Worm (Caenorhabditis elegans): ENCODE results near the gene W02D7.12.

W02D7.12 gene

DNA sequence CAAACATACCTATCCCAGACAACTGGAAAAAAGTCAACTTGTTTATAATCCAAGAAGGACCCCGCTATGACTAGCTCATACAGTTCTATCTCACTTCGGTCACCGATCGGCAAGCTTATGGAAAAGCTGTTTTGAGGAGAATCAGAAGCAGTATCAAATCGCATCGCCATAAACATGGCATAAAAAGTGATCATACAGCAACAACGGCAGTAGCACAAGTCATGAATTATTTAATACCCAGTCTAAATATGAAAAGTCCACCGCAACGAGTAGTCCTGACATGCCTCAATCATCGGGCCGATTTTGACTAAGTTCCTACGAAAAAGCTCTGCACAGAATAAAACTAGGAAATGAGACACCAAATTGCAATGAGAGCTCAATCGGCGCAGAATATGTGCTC, 12.2 kb downstream of the W02D7.12 start:
- TF ChIP-seq sem-4 (tag; optimal IDR thresholded peaks at IDR 0.05): no peak
- TF ChIP-seq mbf-1 (tag; optimal IDR thresholded peaks at IDR 0.05): no peak
- no peak for TF ChIP-seq lin-11 (tag; optimal IDR thresholded peaks at IDR 0.05)
- no peak for TF ChIP-seq ceh-82 (tag; optimal IDR thresholded peaks at IDR 0.05)
- no peak for TF ChIP-seq elt-3 (tag; optimal IDR thresholded peaks at IDR 0.05)
- no peak for TF ChIP-seq unc-55 (GFP tag; optimal IDR thresholded peaks at IDR 0.05)
- TF ChIP-seq C34F6.9 (tag; optimal IDR thresholded peaks at IDR 0.05): no peak
- no peak for TF ChIP-seq lsy-2 (tag; optimal IDR thresholded peaks at IDR 0.05)
- TF ChIP-seq nhr-12 (tag; optimal IDR thresholded peaks at IDR 0.05): no peak
- no peak for TF ChIP-seq aly-2 (tag; optimal IDR thresholded peaks at IDR 0.05)
- TF ChIP-seq ama-1 (optimal IDR thresholded peaks at IDR 0.05): no peak

ce11 chrV:8325906-8326305, 14.6 kb downstream of the W02D7.12 start:
- TF ChIP-seq unc-62 (GFP tag; optimal IDR thresholded peaks at IDR 0.05) (no peak), sem-4 (tag; optimal IDR thresholded peaks at IDR 0.05) (no peak)

ce11 chrV:8327080-8327479, 15.8 kb downstream of the W02D7.12 start:
- TF ChIP-seq peb-1 (tag; optimal IDR thresholded peaks at IDR 0.05) (no peak), lin-39 (tag; optimal IDR thresholded peaks at IDR 0.05) (no peak), nhr-12 (tag; optimal IDR thresholded peaks at IDR 0.05) (no peak), mbf-1 (tag; optimal IDR thresholded peaks at IDR 0.05) (no peak), R02D3.7 (tag; optimal IDR thresholded peaks at IDR 0.05) (no peak), sma-9 (GFP tag; optimal IDR thresholded peaks at IDR 0.05) (no peak), sma-9 (tag; optimal IDR thresholded peaks at IDR 0.05) (no peak), mdl-1 (tag; optimal IDR thresholded peaks at IDR 0.05) (no peak), crh-2 (tag; optimal IDR thresholded peaks at IDR 0.05) (no peak), aly-2 (tag; optimal IDR thresholded peaks at IDR 0.05) (no peak), ceh-82 (tag; optimal IDR thresholded peaks at IDR 0.05) (no peak), egl-27 (tag; optimal IDR thresholded peaks at IDR 0.05) (no peak), elt-1 (tag; optimal IDR thresholded peaks at IDR 0.05) (no peak), ztf-1 (GFP tag; conservative IDR thresholded peaks at IDR 0.05) (no peak), unc-62 (GFP tag; optimal IDR thresholded peaks at IDR 0.05) (no peak), nhr-11 (tag; optimal IDR thresholded peaks at IDR 0.05) (no peak), fos-1 (tag; optimal IDR thresholded peaks at IDR 0.05) (no peak), nhr-10 (tag; optimal IDR thresholded peaks at IDR 0.05) (no peak)

- no peak for TF ChIP-seq peb-1 (tag; optimal IDR thresholded peaks at IDR 0.05)
- TF ChIP-seq sem-4 (tag; optimal IDR thresholded peaks at IDR 0.05): no peak
- no peak for TF ChIP-seq C34F6.9 (tag; optimal IDR thresholded peaks at IDR 0.05)
- TF ChIP-seq mab-5 (tag; optimal IDR thresholded peaks at IDR 0.05): no peak
- TF ChIP-seq nhr-21 (tag; optimal IDR thresholded peaks at IDR 0.05): no peak
- no peak for TF ChIP-seq nhr-77 (tag; optimal IDR thresholded peaks at IDR 0.05)
- no peak for TF ChIP-seq ama-1 (optimal IDR thresholded peaks at IDR 0.05)
- no peak for TF ChIP-seq snpc-4 (tag; optimal IDR thresholded peaks at IDR 0.05)
- TF ChIP-seq alr-1 (tag; optimal IDR thresholded peaks at IDR 0.05): no peak
- TF ChIP-seq ztf-4 (tag; optimal IDR thresholded peaks at IDR 0.05): no peak
- no peak for TF ChIP-seq nhr-10 (tag; optimal IDR thresholded peaks at IDR 0.05)
- TF ChIP-seq lin-11 (tag; optimal IDR thresholded peaks at IDR 0.05): no peak
- no peak for TF ChIP-seq ceh-82 (tag; optimal IDR thresholded peaks at IDR 0.05)
- no peak for TF ChIP-seq crh-2 (tag; optimal IDR thresholded peaks at IDR 0.05)
- TF ChIP-seq fos-1 (tag; optimal IDR thresholded peaks at IDR 0.05): no peak
- no peak for TF ChIP-seq Y55F3AM.14 (GFP tag; optimal IDR thresholded peaks at IDR 0.05)
- no peak for TF ChIP-seq ztf-1 (GFP tag; conservative IDR thresholded peaks at IDR 0.05)
- TF ChIP-seq unc-55 (GFP tag; optimal IDR thresholded peaks at IDR 0.05): no peak
These were observed 23.1 kb downstream of the W02D7.12 start, which contains the start of gene tmd-2 for ce11 chrV:8334360-8334759. tmd-2 (plus strand) TSS chrV:8334660.

DNA sequence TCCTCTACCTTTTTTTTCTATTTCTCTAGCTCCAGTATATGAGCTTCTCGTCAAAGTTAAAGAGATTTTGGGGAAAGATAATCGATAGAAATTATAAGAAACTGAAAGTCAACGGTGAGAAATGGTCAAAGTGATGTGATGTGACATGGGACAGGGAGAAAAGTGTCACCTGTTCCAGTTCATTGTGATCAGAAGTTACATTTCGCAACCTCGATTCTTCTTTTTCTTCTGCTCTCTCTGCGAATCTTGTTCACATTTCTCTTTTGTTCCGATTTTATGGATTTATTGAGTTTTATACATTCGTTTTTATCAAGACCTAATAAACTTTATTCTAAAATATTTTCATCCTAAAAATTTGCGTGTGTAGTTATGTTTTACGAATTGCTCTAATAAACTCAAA, 24.3 kb downstream of the W02D7.12 start:
- no peak for TF ChIP-seq elt-3 (tag; optimal IDR thresholded peaks at IDR 0.05)
- no peak for TF ChIP-seq elt-1 (tag; optimal IDR thresholded peaks at IDR 0.05)
- no peak for TF ChIP-seq R02D3.7 (tag; optimal IDR thresholded peaks at IDR 0.05)
- TF ChIP-seq sma-9 (GFP tag; optimal IDR thresholded peaks at IDR 0.05): peak; percentile 23
- TF ChIP-seq sma-9 (tag; optimal IDR thresholded peaks at IDR 0.05): no peak
- TF ChIP-seq unc-55 (GFP tag; optimal IDR thresholded peaks at IDR 0.05): no peak
- no peak for TF ChIP-seq mdl-1 (tag; optimal IDR thresholded peaks at IDR 0.05)
- TF ChIP-seq nhr-21 (tag; optimal IDR thresholded peaks at IDR 0.05): no peak
- no peak for TF ChIP-seq ZK546.5 (tag; optimal IDR thresholded peaks at IDR 0.05)
- no peak for TF ChIP-seq gmeb-1 (tag; optimal IDR thresholded peaks at IDR 0.05)
- TF ChIP-seq F13H6.1 (tag; optimal IDR thresholded peaks at IDR 0.05): no peak
- TF ChIP-seq crh-2 (tag; optimal IDR thresholded peaks at IDR 0.05): no peak
- TF ChIP-seq unc-39 (tag; optimal IDR thresholded peaks at IDR 0.05): no peak
- no peak for TF ChIP-seq ztf-11 (tag; optimal IDR thresholded peaks at IDR 0.05)
- TF ChIP-seq sma-3 (GFP tag; optimal IDR thresholded peaks at IDR 0.05): no peak
- TF ChIP-seq mab-5 (tag; optimal IDR thresholded peaks at IDR 0.05): no peak
- no peak for TF ChIP-seq lin-39 (tag; optimal IDR thresholded peaks at IDR 0.05)
- no peak for TF ChIP-seq dmd-4 (tag; optimal IDR thresholded peaks at IDR 0.05)
- TF ChIP-seq ztf-1 (GFP tag; conservative IDR thresholded peaks at IDR 0.05): no peak
- TF ChIP-seq nhr-25 (tag; optimal IDR thresholded peaks at IDR 0.05): no peak
- peak; percentile 31 for TF ChIP-seq C34F6.9 (tag; optimal IDR thresholded peaks at IDR 0.05)
- no peak for TF ChIP-seq zag-1 (tag; optimal IDR thresholded peaks at IDR 0.05)
- TF ChIP-seq Y55F3AM.14 (GFP tag; optimal IDR thresholded peaks at IDR 0.05): no peak
- TF ChIP-seq blmp-1 (tag; optimal IDR thresholded peaks at IDR 0.05; ENCODE audit: insufficient read depth): peak; percentile 31
- TF ChIP-seq ceh-16 (tag; optimal IDR thresholded peaks at IDR 0.05): no peak
- no peak for TF ChIP-seq nhr-77 (tag; optimal IDR thresholded peaks at IDR 0.05)
- TF ChIP-seq lin-13 (GFP tag; optimal IDR thresholded peaks at IDR 0.05): no peak
